Worm (Caenorhabditis elegans) whole organism, L4 larva: ENCODE measurements around the gene str-226.

Source experiments
- D1046.2 ChIP-seq: fragments of 200-800 bp; sonication (Bioruptor generic); IDR thresholded peaks from 2 replicates; pipeline ENCODE4 v1.3.6; 2022; ENCODE audit warnings: missing genetic modification characterization, missing compliant biosample characterization
- F10B5.3 ChIP-seq: sonication (generic microtip); optimal IDR thresholded peaks from 2 replicates; lab custom pipeline; 2016; ENCODE audit warnings: mild to moderate bottlenecking, missing genetic modification characterization, missing compliant biosample characterization
- F37D6.2 ChIP-seq: sonication (generic microtip); optimal IDR thresholded peaks from 2 replicates; lab custom pipeline; 2016; ENCODE audit warnings: mild to moderate bottlenecking, missing genetic modification characterization, missing compliant biosample characterization
- F44E2.7 ChIP-seq: fragments of 200-800 bp; sonication (Bioruptor generic); IDR thresholded peaks from 2 replicates; pipeline ENCODE4 v2.1.2; 2022; ENCODE audit warnings: missing genetic modification characterization, missing compliant biosample characterization
- T20F7.1 ChIP-seq: fragments of 200-800 bp; sonication (Bioruptor generic); optimal IDR thresholded peaks from 2 replicates; lab custom pipeline; 2018; ENCODE audit warnings: mild to moderate bottlenecking, missing genetic modification characterization, missing compliant biosample characterization
- T26A8.4 ChIP-seq: fragments of 200-800 bp; sonication (Bioruptor generic); IDR thresholded peaks from 2 replicates; pipeline ENCODE4 v1.3.6; 2022; ENCODE audit warnings: missing genetic modification characterization, missing compliant biosample characterization
- aly-2 ChIP-seq: sonication (generic microtip); optimal IDR thresholded peaks from 2 replicates; lab custom pipeline; 2018; ENCODE audit warnings: missing biosample characterization, missing genetic modification characterization
- arid-1 ChIP-seq: fragments of 200-800 bp; sonication (Bioruptor generic); conservative IDR thresholded peaks from 2 replicates; pipeline ENCODE4 v1.3.6; 2022; ENCODE audit warnings: missing genetic modification reagents, missing genetic modification characterization, missing compliant biosample characterization
- attf-4 ChIP-seq: sonication (generic microtip); optimal IDR thresholded peaks from 3 replicates; lab custom pipeline; 2017; ENCODE audit warnings: missing biosample characterization, missing genetic modification characterization
- ceh-28 ChIP-seq: fragments of 150-350 bp; optimal IDR thresholded peaks from 2 replicates; lab custom pipeline; 2014; ENCODE audit warnings: missing biosample characterization, missing genetic modification reagents, missing genetic modification characterization
- ceh-32 ChIP-seq: sonication (generic microtip); optimal IDR thresholded peaks from 2 replicates; lab custom pipeline; 2016; ENCODE audit warnings: mild to moderate bottlenecking, missing genetic modification characterization, missing compliant biosample characterization; ENCODE audit not compliant: poor library complexity
- ceh-44 ChIP-seq: fragments of 200-800 bp; sonication (Bioruptor generic); IDR thresholded peaks from 2 replicates; pipeline ENCODE4 v1.3.6; 2022; ENCODE audit warnings: missing genetic modification reagents, missing genetic modification characterization, missing compliant biosample characterization
- cey-2 ChIP-seq: sonication (generic microtip); optimal IDR thresholded peaks from 3 replicates; lab custom pipeline; 2017; ENCODE audit warnings: missing genetic modification characterization, mild to moderate bottlenecking, missing compliant biosample characterization, antibody characterized with exemption, borderline replicate concordance; ENCODE audit not compliant: insufficient read depth
- ctbp-1 ChIP-seq: fragments of 200-800 bp; sonication (Bioruptor generic); IDR thresholded peaks from 2 replicates; pipeline ENCODE4 v1.3.6; 2022; ENCODE audit warnings: missing genetic modification reagents, missing genetic modification characterization, missing compliant biosample characterization
- daf-12 ChIP-seq: fragments of 150-350 bp; optimal IDR thresholded peaks from 2 replicates; lab custom pipeline; 2014; ENCODE audit warnings: missing biosample characterization, missing genetic modification reagents, missing genetic modification characterization
- daf-16 ChIP-seq, 3 experiments: sonication (generic microtip); optimal IDR thresholded peaks; 2 replicates each; lab custom pipeline; 2016 to 2017; ENCODE audit warnings: missing genetic modification characterization in 3 of 3, missing genetic modification reagents in 3 of 3, mild to moderate bottlenecking in 2 of 3, missing compliant biosample characterization in 2 of 3, missing biosample characterization in 1 of 3, moderate library complexity in 1 of 3
- dmd-6 ChIP-seq: fragments of 200-800 bp; sonication (Bioruptor generic); IDR thresholded peaks from 2 replicates; pipeline ENCODE4 v1.3.6; 2022; ENCODE audit warnings: missing genetic modification reagents, missing genetic modification characterization, missing compliant biosample characterization
- dmd-8 ChIP-seq: fragments of 200-800 bp; sonication (Bioruptor generic); IDR thresholded peaks from 2 replicates; pipeline ENCODE4 v1.3.6; 2022; ENCODE audit warnings: missing genetic modification characterization, missing compliant biosample characterization
- duxl-1 ChIP-seq: sonication (generic microtip); optimal IDR thresholded peaks from 2 replicates; lab custom pipeline; 2016; ENCODE audit warnings: mild to moderate bottlenecking, missing genetic modification characterization, moderate library complexity, missing compliant biosample characterization; ENCODE audit not compliant: poor library complexity
- dve-1 ChIP-seq: sonication (generic microtip); optimal IDR thresholded peaks from 2 replicates; lab custom pipeline; 2017; ENCODE audit warnings: antibody characterized with exemption, mild to moderate bottlenecking, missing genetic modification characterization, missing compliant biosample characterization; ENCODE audit not compliant: insufficient read depth
- egl-27 ChIP-seq: sonication (generic microtip); optimal IDR thresholded peaks from 3 replicates; lab custom pipeline; 2017; ENCODE audit warnings: missing biosample characterization, missing genetic modification reagents, missing genetic modification characterization
- hif-1 ChIP-seq, 2 experiments: sonication (generic microtip); optimal IDR thresholded peaks; 2 replicates each; lab custom pipeline; 2016 to 2017; ENCODE audit warnings: missing compliant biosample characterization in 2 of 2, missing genetic modification characterization in 2 of 2, missing genetic modification reagents in 2 of 2, missing genotype in 2 of 2, mild to moderate bottlenecking in 1 of 2
- hlh-30 ChIP-seq: sonication (generic microtip); optimal IDR thresholded peaks from 2 replicates; lab custom pipeline; 2017; ENCODE audit warnings: antibody characterized with exemption, mild to moderate bottlenecking, missing genetic modification characterization, missing compliant biosample characterization; ENCODE audit not compliant: insufficient read depth
- jun-1 ChIP-seq: fragments of 150-350 bp; optimal IDR thresholded peaks from 2 replicates; lab custom pipeline; 2014; ENCODE audit warnings: missing biosample characterization, missing genetic modification reagents, missing genetic modification characterization
- lin-13 ChIP-seq: fragments of 150-350 bp; optimal IDR thresholded peaks from 2 replicates; lab custom pipeline; 2014; ENCODE audit warnings: missing biosample characterization, missing genetic modification reagents, missing genetic modification characterization
- lin-29 ChIP-seq: fragments of 200-800 bp; sonication (Bioruptor generic); IDR thresholded peaks from 2 replicates; pipeline ENCODE4 v1.3.6; 2022; ENCODE audit warnings: missing genetic modification reagents, missing genetic modification characterization, missing compliant biosample characterization
- lin-38 ChIP-seq: fragments of 200-800 bp; sonication (Bioruptor generic); IDR thresholded peaks from 2 replicates; pipeline ENCODE4 v1.3.6; 2022; ENCODE audit warnings: missing genetic modification reagents, missing genetic modification characterization, missing compliant biosample characterization
- madf-5 ChIP-seq, 2 experiments: fragments of 200-800 bp; sonication (Bioruptor generic); IDR thresholded peaks; 2 replicates each; pipeline ENCODE4 v1.3.6; 2022; ENCODE audit warnings: missing compliant biosample characterization in 2 of 2, missing genetic modification characterization in 2 of 2
- mep-1 ChIP-seq: fragments of 150-350 bp; sonication (generic microtip); optimal IDR thresholded peaks from 3 replicates; lab custom pipeline; 2014; ENCODE audit warnings: missing biosample characterization, missing genetic modification characterization
- mes-2 ChIP-seq: sonication (generic microtip); optimal IDR thresholded peaks from 2 replicates; lab custom pipeline; 2016; ENCODE audit warnings: missing genotype, mild to moderate bottlenecking, missing genetic modification characterization, missing compliant biosample characterization; ENCODE audit not compliant: poor library complexity, severe bottlenecking
- mxl-2 ChIP-seq: fragments of 200-800 bp; sonication (Bioruptor generic); conservative IDR thresholded peaks from 2 replicates; pipeline ENCODE4 v1.3.6; 2022; ENCODE audit warnings: missing genetic modification reagents, missing genetic modification characterization, missing compliant biosample characterization
- nhr-10 ChIP-seq: fragments of 150-350 bp; optimal IDR thresholded peaks from 2 replicates; lab custom pipeline; 2014; ENCODE audit warnings: missing biosample characterization, missing genetic modification characterization
- nhr-28 ChIP-seq: fragments of 150-350 bp; optimal IDR thresholded peaks from 2 replicates; lab custom pipeline; 2014; ENCODE audit warnings: missing biosample characterization, missing genetic modification characterization
- nhr-41 ChIP-seq: fragments of 200-800 bp; sonication (Bioruptor generic); IDR thresholded peaks from 2 replicates; pipeline ENCODE4 v1.3.6; 2022; ENCODE audit warnings: missing genetic modification reagents, missing genetic modification characterization, missing compliant biosample characterization
- nhr-48 ChIP-seq: sonication (generic microtip); optimal IDR thresholded peaks from 2 replicates; lab custom pipeline; 2016; ENCODE audit warnings: mild to moderate bottlenecking, missing genetic modification characterization, missing compliant biosample characterization
- nhr-6 ChIP-seq: fragments of 150-350 bp; optimal IDR thresholded peaks from 2 replicates; lab custom pipeline; 2014; ENCODE audit warnings: missing biosample characterization, missing genetic modification characterization
- nhr-77 ChIP-seq: fragments of 150-350 bp; optimal IDR thresholded peaks from 2 replicates; lab custom pipeline; 2014; ENCODE audit warnings: missing biosample characterization, missing genetic modification characterization
- pha-4 ChIP-seq, 2 experiments: fragments of 150-350 bp in 1 of 2; fragments of 200-800 bp in 1 of 2; sonication (Bioruptor generic) in 1 of 2; IDR thresholded peaks in 1 of 2; optimal IDR thresholded peaks in 1 of 2; 2 replicates each; pipeline versions ENCODE4 v1.3.6 to Lab custom; 2014 to 2022; ENCODE audit warnings: missing genetic modification characterization in 2 of 2, missing genetic modification reagents in 2 of 2, missing biosample characterization in 1 of 2, missing compliant biosample characterization in 1 of 2
- php-3 ChIP-seq: fragments of 200-800 bp; sonication (Bioruptor generic); IDR thresholded peaks from 2 replicates; pipeline ENCODE4 v1.3.6; 2022; ENCODE audit warnings: missing genetic modification reagents, missing genetic modification characterization, missing compliant biosample characterization
- pqm-1 ChIP-seq: sonication (generic microtip); optimal IDR thresholded peaks from 2 replicates; lab custom pipeline; 2017; ENCODE audit warnings: missing biosample characterization, missing genetic modification characterization
- rbr-2 ChIP-seq: sonication (generic microtip); optimal IDR thresholded peaks from 2 replicates; lab custom pipeline; 2016; ENCODE audit warnings: missing genotype, missing genetic modification characterization, missing compliant biosample characterization
- saeg-2 ChIP-seq: fragments of 200-800 bp; sonication (Bioruptor generic); IDR thresholded peaks from 2 replicates; pipeline ENCODE4 v1.3.6; 2022; ENCODE audit warnings: missing genetic modification reagents, missing genetic modification characterization, missing compliant biosample characterization
- sdz-12 ChIP-seq: fragments of 200-800 bp; sonication (Bioruptor generic); optimal IDR thresholded peaks from 2 replicates; lab custom pipeline; 2018; ENCODE audit warnings: mild to moderate bottlenecking, missing genetic modification characterization, missing compliant biosample characterization
- skn-1 ChIP-seq: fragments of 150-350 bp; optimal IDR thresholded peaks from 2 replicates; lab custom pipeline; 2014; ENCODE audit warnings: missing biosample characterization, missing genetic modification characterization
- snpc-1.2 ChIP-seq: fragments of 200-800 bp; sonication (Bioruptor generic); IDR thresholded peaks from 2 replicates; pipeline ENCODE4 v1.3.6; 2022; ENCODE audit warnings: missing genetic modification reagents, missing genetic modification characterization, missing compliant biosample characterization
- tag-97 ChIP-seq: fragments of 200-800 bp; sonication (Bioruptor generic); IDR thresholded peaks from 2 replicates; pipeline ENCODE4 v1.3.6; 2022; ENCODE audit warnings: missing genetic modification characterization, missing compliant biosample characterization
- tra-1 ChIP-seq: fragments of 200-800 bp; sonication (Bioruptor generic); IDR thresholded peaks from 2 replicates; pipeline ENCODE4 v1.3.6; 2022; ENCODE audit warnings: missing genetic modification reagents, missing genetic modification characterization, missing compliant biosample characterization
- zfp-3 ChIP-seq: fragments of 200-800 bp; sonication (Bioruptor generic); conservative IDR thresholded peaks from 2 replicates; pipeline ENCODE4 v1.3.6; 2022; ENCODE audit warnings: missing genetic modification reagents, missing genetic modification characterization, missing compliant biosample characterization
- zip-11 ChIP-seq: fragments of 200-800 bp; sonication (Bioruptor generic); IDR thresholded peaks from 2 replicates; pipeline ENCODE4 v1.3.6; 2022; ENCODE audit warnings: missing genetic modification characterization, missing compliant biosample characterization
- ztf-11 ChIP-seq: fragments of 150-350 bp; optimal IDR thresholded peaks from 2 replicates; lab custom pipeline; 2014; ENCODE audit warnings: missing biosample characterization, missing genetic modification characterization

The str-226 gene

ce11 chrV:3505745-3506144 is 6.7 kb upstream of the str-226 start:
- TF ChIP-seq zfp-3 (GFP tag; lab: Robert Waterston, UW) (no peak), tra-1 (GFP tag; lab: Robert Waterston, UW) (peak; percentile 60; the same call in 1 of the 2 replicates), attf-4 (tag; lab: Kevin White, UChicago) (no peak), lin-13 (GFP tag; lab: Kevin White, UChicago) (no peak), ceh-28 (tag; lab: Kevin White, UChicago) (no peak), D1046.2 (GFP tag; lab: Robert Waterston, UW) (no peak), egl-27 (tag; lab: Kevin White, UChicago) (no peak), rbr-2 (no peak), duxl-1 (tag; lab: Kevin White, UChicago) (no peak), nhr-28 (tag; lab: Kevin White, UChicago) (peak; percentile 100), F10B5.3 (no peak), nhr-6 (tag; lab: Kevin White, UChicago) (no peak), lin-38 (GFP tag; lab: Robert Waterston, UW) (no peak), aly-2 (tag; lab: Kevin White, UChicago) (no peak), F37D6.2 (no peak), jun-1 (tag; lab: Kevin White, UChicago) (no peak), mes-2 (no peak), ztf-11 (no peak), F44E2.7 (GFP tag; lab: Robert Waterston, UW) (no peak), sdz-12 (GFP tag; lab: Kevin White, UChicago) (no peak), snpc-1.2 (GFP tag; lab: Robert Waterston, UW) (no peak), T20F7.1 (peak; percentile 72), skn-1 (tag; lab: Kevin White, UChicago) (no peak), ctbp-1 (GFP tag; lab: Robert Waterston, UW) (no peak), nhr-10 (tag; lab: Kevin White, UChicago) (no peak), ceh-44 (no peak), lin-29 (GFP tag; lab: Robert Waterston, UW) (no peak), zip-11 (GFP tag; lab: Robert Waterston, UW) (no peak), nhr-41 (GFP tag; lab: Robert Waterston, UW) (0 out of 2 replicates have a peak, but pooled peaks have one; percentile 22), hlh-30 (peak; percentile 69), dve-1 (tag; lab: Kevin White, UChicago) (peak; percentile 89), daf-16 (GFP tag; optimal IDR thresholded peaks at IDR 0.05; lab: Kevin White, UChicago) (peak in 1 of 2 experiments; percentile 47), daf-16 (tag; optimal IDR thresholded peaks at IDR 0.05; lab: Kevin White, UChicago) (peak; percentile 82), arid-1 (GFP tag; lab: Robert Waterston, UW) (no peak), pqm-1 (tag; lab: Kevin White, UChicago) (peak; percentile 78), nhr-77 (tag; lab: Kevin White, UChicago) (peak; percentile 78), madf-5 (GFP tag; IDR thresholded peaks at IDR 0.05; lab: Robert Waterston, UW) (no peak), php-3 (peak; percentile 79; the same call in 1 of the 2 replicates), cey-2 (no peak), dmd-6 (GFP tag; lab: Robert Waterston, UW) (peak; percentile 98), dmd-8 (GFP tag; lab: Robert Waterston, UW) (no peak), hif-1 (tag; optimal IDR thresholded peaks at IDR 0.05; lab: Kevin White, UChicago) (no peak), mep-1 (tag; lab: Kevin White, UChicago) (no peak), mxl-2 (no peak), ceh-32 (no peak), daf-12 (no peak), pha-4 (GFP tag; IDR thresholded peaks at IDR 0.05; lab: Robert Waterston, UW) (no peak), pha-4 (tag; optimal IDR thresholded peaks at IDR 0.05; lab: Kevin White, UChicago) (no peak), saeg-2 (GFP tag; lab: Robert Waterston, UW) (no peak), T26A8.4 (GFP tag; lab: Robert Waterston, UW) (no peak), nhr-48 (tag; lab: Kevin White, UChicago) (peak; percentile 63), tag-97 (no peak)
